Fruit fly (Drosophila melanogaster): Measurements from ENCODE around the gene CG31705.

- TF ChIP-seq aop (GFP tag; IDR thresholded peaks at IDR 0.05) (no peak), chn (GFP tag; optimal IDR thresholded peaks at IDR 0.05) (no peak), CG2712 (tag; optimal IDR thresholded peaks at IDR 0.05) (no peak), Elba2 (GFP tag; optimal IDR thresholded peaks at IDR 0.05) (no peak), Side (GFP tag; optimal IDR thresholded peaks at IDR 0.05) (no peak), ap (GFP tag; IDR thresholded peaks at IDR 0.05) (no peak), CG9215 (GFP tag; IDR thresholded peaks at IDR 0.05) (no peak), CG42726 (GFP tag; IDR thresholded peaks at IDR 0.05; ENCODE audit: partially characterized antibody) (no peak), lmd (GFP tag; IDR thresholded peaks at IDR 0.05) (no peak)
These were observed 3.5 kb upstream of the CG31705 start, which contains the start of gene CG34162 for dm6 chr2L:11531520-11531919.

Data from whole organism, embryonic.